Worm (Caenorhabditis elegans) whole organism, L1 larva: Measurements from ENCODE around the gene R04F11.2.

Experiments
- aha-1 ChIP-seq: fragments of 150-350 bp; optimal IDR thresholded peaks from 2 replicates; lab custom pipeline; 2014; ENCODE audit warnings: missing biosample characterization, missing genetic modification characterization
- aly-2 ChIP-seq: fragments of 150-350 bp; optimal IDR thresholded peaks from 2 replicates; lab custom pipeline; 2014; ENCODE audit warnings: missing biosample characterization, missing genetic modification characterization
- ceh-82 ChIP-seq, 3 experiments: fragments of 150-350 bp in 1 of 3; sonication (generic microtip) in 2 of 3; optimal IDR thresholded peaks; 2 replicates each; lab custom pipeline; 2014 to 2017; ENCODE audit warnings: missing biosample characterization in 3 of 3, missing genetic modification characterization in 3 of 3
- ceh-88 ChIP-seq: fragments of 200-800 bp; sonication (Bioruptor generic); IDR thresholded peaks from 2 replicates; pipeline ENCODE4 v1.3.6; 2022; ENCODE audit warnings: missing genetic modification characterization, missing compliant biosample characterization
- grh-1 ChIP-seq: fragments of 200-800 bp; sonication (Bioruptor generic); IDR thresholded peaks from 2 replicates; pipeline ENCODE4 v1.3.6; 2022; ENCODE audit warnings: missing genetic modification reagents, missing genetic modification characterization, missing compliant biosample characterization
- lin-35 ChIP-seq, 2 experiments: fragments of 150-350 bp; optimal IDR thresholded peaks; 2 replicates each; lab custom pipeline; 2014; ENCODE audit warnings: missing biosample characterization in 2 of 2, missing genetic modification characterization in 2 of 2, missing genetic modification reagents in 2 of 2
- lir-3 ChIP-seq: sonication (generic microtip); optimal IDR thresholded peaks from 2 replicates; lab custom pipeline; 2016; ENCODE audit warnings: mild to moderate bottlenecking, missing genetic modification characterization, moderate library complexity, missing compliant biosample characterization; ENCODE audit not compliant: poor library complexity
- lsy-2 ChIP-seq, 2 experiments: fragments of 150-350 bp; optimal IDR thresholded peaks; 2 replicates each; lab custom pipeline; 2014; ENCODE audit warnings: missing biosample characterization in 2 of 2, missing genetic modification characterization in 2 of 2
- nhr-11 ChIP-seq: fragments of 150-350 bp; optimal IDR thresholded peaks from 2 replicates; lab custom pipeline; 2014; ENCODE audit warnings: missing biosample characterization, missing genetic modification characterization
- nhr-19 ChIP-seq: fragments of 200-800 bp; sonication (Bioruptor generic); conservative IDR thresholded peaks from 2 replicates; pipeline ENCODE4 v1.3.6; 2022; ENCODE audit warnings: missing genetic modification characterization, missing compliant biosample characterization
- nhr-77 ChIP-seq: fragments of 150-350 bp; optimal IDR thresholded peaks from 2 replicates; lab custom pipeline; 2014; ENCODE audit warnings: missing biosample characterization, missing genetic modification characterization
- pqm-1 ChIP-seq: sonication (generic microtip); optimal IDR thresholded peaks from 3 replicates; lab custom pipeline; 2017; ENCODE audit warnings: missing biosample characterization, missing genetic modification characterization
- sptf-1 ChIP-seq: fragments of 150-350 bp; optimal IDR thresholded peaks from 2 replicates; lab custom pipeline; 2014; ENCODE audit warnings: missing biosample characterization, missing genetic modification characterization
- zip-4 ChIP-seq: fragments of 200-800 bp; sonication (Bioruptor generic); optimal IDR thresholded peaks from 2 replicates; lab custom pipeline; 2018; ENCODE audit warnings: mild to moderate bottlenecking, missing genetic modification characterization, moderate library complexity, missing compliant biosample characterization

- no peak for TF ChIP-seq aly-2 (tag; lab: Kevin White, UChicago)
- peak in 1 of 2 experiments; percentile 48 for TF ChIP-seq lsy-2 (tag; optimal IDR thresholded peaks at IDR 0.05; lab: Kevin White, UChicago)
- no peak for TF ChIP-seq zip-4
- TF ChIP-seq aha-1 (tag; lab: Kevin White, UChicago): no peak
- no peak; the same call in 1 of the 2 replicates for TF ChIP-seq nhr-19 (GFP tag; lab: Robert Waterston, UW)
- no peak for TF ChIP-seq pqm-1 (tag; lab: Kevin White, UChicago)
- peak; percentile 32; the same call in 1 of the 2 replicates for TF ChIP-seq grh-1 (GFP tag; lab: Robert Waterston, UW)
- TF ChIP-seq ceh-82 (tag; optimal IDR thresholded peaks at IDR 0.05; lab: Kevin White, UChicago): no peak
- peak in 1 of 2 experiments; percentile 23 for TF ChIP-seq lin-35 (GFP tag; optimal IDR thresholded peaks at IDR 0.05; lab: Kevin White, UChicago)
- no peak for TF ChIP-seq sptf-1
- no peak for TF ChIP-seq lir-3 (tag; lab: Kevin White, UChicago)
- no peak for TF ChIP-seq ceh-88 (GFP tag; lab: Robert Waterston, UW)
- TF ChIP-seq nhr-11 (tag; lab: Kevin White, UChicago): no peak
- TF ChIP-seq nhr-77: no peak
Observed at ce11 chrV:12295520-12295919, 22.7 kb upstream of the R04F11.2 start.
